Worm (Caenorhabditis elegans) whole organism, L3 larva: ENCODE results near the gene ima-3.
"Not testable (repeated sequence)": the region's sequence is repeated elsewhere in the genome, so short reads cannot be mapped to it uniquely, and the experiment has no call there.

Source experiments
- R02D3.7 ChIP-seq: fragments of 150-350 bp; optimal IDR thresholded peaks from 2 replicates; lab custom pipeline; 2014; ENCODE audit warnings: missing biosample characterization, missing genetic modification characterization
- ZK546.5 ChIP-seq: sonication (generic microtip); optimal IDR thresholded peaks from 2 replicates; lab custom pipeline; 2017; ENCODE audit warnings: missing biosample characterization, missing genetic modification characterization
- ama-1 ChIP-seq: fragments of 150-350 bp; optimal IDR thresholded peaks from 2 replicates; lab custom pipeline; 2018
- ceh-16 ChIP-seq: sonication (generic microtip); optimal IDR thresholded peaks from 2 replicates; lab custom pipeline; 2017; ENCODE audit warnings: missing biosample characterization, missing genetic modification characterization
- ceh-28 ChIP-seq: fragments of 150-350 bp; optimal IDR thresholded peaks from 2 replicates; lab custom pipeline; 2014; ENCODE audit warnings: missing biosample characterization, missing genetic modification reagents, missing genetic modification characterization
- ceh-82 ChIP-seq: fragments of 150-350 bp; optimal IDR thresholded peaks from 2 replicates; lab custom pipeline; 2014; ENCODE audit warnings: missing biosample characterization, missing genetic modification characterization
- daf-12 ChIP-seq: fragments of 150-350 bp; optimal IDR thresholded peaks from 2 replicates; lab custom pipeline; 2014; ENCODE audit warnings: missing biosample characterization, missing genetic modification reagents, missing genetic modification characterization
- elt-1 ChIP-seq: fragments of 150-350 bp; optimal IDR thresholded peaks from 2 replicates; lab custom pipeline; 2014; ENCODE audit warnings: missing biosample characterization, missing genetic modification characterization
- eor-1 ChIP-seq, 2 experiments: fragments of 150-350 bp; optimal IDR thresholded peaks; 2 replicates each; lab custom pipeline; 2014 to 2018; ENCODE audit warnings: missing biosample characterization in 2 of 2, missing genetic modification characterization in 2 of 2
- fkh-2 ChIP-seq: fragments of 150-350 bp; optimal IDR thresholded peaks from 2 replicates; lab custom pipeline; 2014; ENCODE audit warnings: missing biosample characterization, missing genetic modification reagents, missing genetic modification characterization
- fos-1 ChIP-seq: fragments of 150-350 bp; optimal IDR thresholded peaks from 2 replicates; lab custom pipeline; 2014; ENCODE audit warnings: missing biosample characterization, missing genetic modification characterization
- hmg-11 ChIP-seq: sonication (generic microtip); optimal IDR thresholded peaks from 2 replicates; lab custom pipeline; 2016; ENCODE audit warnings: missing genetic modification characterization, missing compliant biosample characterization
- lin-15B ChIP-seq: fragments of 150-350 bp; optimal IDR thresholded peaks from 2 replicates; lab custom pipeline; 2014; ENCODE audit warnings: missing biosample characterization, missing genetic modification characterization
- lin-39 ChIP-seq: fragments of 150-350 bp; optimal IDR thresholded peaks from 2 replicates; lab custom pipeline; 2018; ENCODE audit warnings: missing biosample characterization, missing genetic modification reagents, missing genetic modification characterization
- lsy-12 ChIP-seq: sonication (generic microtip); optimal IDR thresholded peaks from 2 replicates; lab custom pipeline; 2016; ENCODE audit warnings: mild to moderate bottlenecking, missing genetic modification characterization, missing compliant biosample characterization
- mdl-1 ChIP-seq: fragments of 150-350 bp; optimal IDR thresholded peaks from 2 replicates; lab custom pipeline; 2014; ENCODE audit warnings: missing biosample characterization, missing genetic modification characterization
- nfya-1 ChIP-seq: sonication (generic microtip); optimal IDR thresholded peaks from 2 replicates; lab custom pipeline; 2017; ENCODE audit warnings: missing genetic modification characterization, mild to moderate bottlenecking, missing compliant biosample characterization, antibody characterized with exemption, moderate library complexity; ENCODE audit not compliant: insufficient read depth
- nhr-11 ChIP-seq: fragments of 150-350 bp; optimal IDR thresholded peaks from 2 replicates; lab custom pipeline; 2014; ENCODE audit warnings: missing biosample characterization, missing genetic modification characterization
- nhr-12 ChIP-seq: fragments of 150-350 bp; optimal IDR thresholded peaks from 2 replicates; lab custom pipeline; 2014; ENCODE audit warnings: missing biosample characterization, missing genetic modification characterization
- nhr-23 ChIP-seq: fragments of 150-350 bp; optimal IDR thresholded peaks from 2 replicates; lab custom pipeline; 2014; ENCODE audit warnings: missing biosample characterization, missing genetic modification reagents, missing genetic modification characterization
- nhr-237 ChIP-seq: fragments of 150-350 bp; optimal IDR thresholded peaks from 2 replicates; lab custom pipeline; 2014; ENCODE audit warnings: missing biosample characterization, missing genetic modification characterization
- nhr-25 ChIP-seq: sonication (generic microtip); optimal IDR thresholded peaks from 2 replicates; lab custom pipeline; 2017; ENCODE audit warnings: missing biosample characterization, missing genetic modification characterization
- nhr-28 ChIP-seq: fragments of 150-350 bp; optimal IDR thresholded peaks from 2 replicates; lab custom pipeline; 2014; ENCODE audit warnings: missing biosample characterization, missing genetic modification characterization
- nhr-43 ChIP-seq: sonication (generic microtip); optimal IDR thresholded peaks from 2 replicates; lab custom pipeline; 2016; ENCODE audit warnings: mild to moderate bottlenecking, missing genetic modification characterization, missing compliant biosample characterization; ENCODE audit not compliant: poor library complexity, severe bottlenecking
- nhr-76 ChIP-seq: fragments of 150-350 bp; sonication (generic microtip); optimal IDR thresholded peaks from 5 replicates; lab custom pipeline; 2014; ENCODE audit warnings: missing biosample characterization, missing genetic modification characterization
- pha-4 ChIP-seq: fragments of 150-350 bp; optimal IDR thresholded peaks from 2 replicates; lab custom pipeline; 2014; ENCODE audit warnings: missing biosample characterization, missing genetic modification reagents, missing genetic modification characterization
- tbx-2 ChIP-seq: sonication (generic microtip); optimal IDR thresholded peaks from 2 replicates; lab custom pipeline; 2016; ENCODE audit warnings: mild to moderate bottlenecking, missing genetic modification characterization, missing compliant biosample characterization
- unc-39 ChIP-seq: sonication (generic microtip); optimal IDR thresholded peaks from 4 replicates; lab custom pipeline; 2017; ENCODE audit warnings: missing biosample characterization, missing genetic modification characterization
- unc-62 ChIP-seq: fragments of 150-350 bp; sonication (generic microtip); optimal IDR thresholded peaks from 4 replicates; lab custom pipeline; 2014; ENCODE audit warnings: missing biosample characterization, missing genetic modification reagents, missing genetic modification characterization
- zag-1 ChIP-seq: fragments of 150-350 bp; optimal IDR thresholded peaks from 2 replicates; lab custom pipeline; 2014; ENCODE audit warnings: missing biosample characterization, missing genetic modification characterization
- ztf-11 ChIP-seq: fragments of 150-350 bp; optimal IDR thresholded peaks from 2 replicates; lab custom pipeline; 2014; ENCODE audit warnings: missing biosample characterization, missing genetic modification characterization
- ztf-4 ChIP-seq: fragments of 150-350 bp; optimal IDR thresholded peaks from 2 replicates; lab custom pipeline; 2014; ENCODE audit warnings: missing biosample characterization, missing genetic modification characterization

ima-3 gene

ce11 chrIV:7573944-7574343 is 12.5 kb upstream of the ima-3 start (continued):
- TF ChIP-seq unc-62 (GFP tag; lab: Kevin White, UChicago) (no peak), nhr-28 (tag; lab: Kevin White, UChicago) (no peak)

ce11 chrIV:7568593-7568992 is 7.1 kb upstream of the ima-3 start, which contains the start of gene clec-180:
TSS of gene clec-180 (plus strand) at chrIV:7568893.
- TF ChIP-seq mdl-1 (tag; lab: Kevin White, UChicago): no peak
- no peak for TF ChIP-seq ceh-82 (tag; lab: Kevin White, UChicago)
- TF ChIP-seq nfya-1 (tag; lab: Kevin White, UChicago): no peak
- no peak for TF ChIP-seq nhr-11
- TF ChIP-seq nhr-28 (tag; lab: Kevin White, UChicago): no peak
- no peak for TF ChIP-seq eor-1 (tag; optimal IDR thresholded peaks at IDR 0.05; lab: Kevin White, UChicago)
- no peak for TF ChIP-seq elt-1 (tag; lab: Kevin White, UChicago)
- no peak for TF ChIP-seq ztf-11 (tag; lab: Kevin White, UChicago)
- no peak for TF ChIP-seq lsy-12
- no peak for TF ChIP-seq nhr-25 (tag; lab: Kevin White, UChicago)
- TF ChIP-seq ama-1 (lab: Kevin White, UChicago): no peak
- TF ChIP-seq R02D3.7 (tag; lab: Kevin White, UChicago): no peak
- no peak for TF ChIP-seq ztf-4
- TF ChIP-seq unc-39 (tag; lab: Kevin White, UChicago): no peak
- TF ChIP-seq nhr-76: no peak
- TF ChIP-seq nhr-12 (tag; lab: Kevin White, UChicago): no peak

ce11 chrIV:7567557-7568010 is 6.1 kb upstream of the ima-3 start, which contains the start of gene F32E10.8:
TSS of gene F32E10.8 (plus strand) at chrIV:7567607.
- no peak for TF ChIP-seq nhr-25 (tag; lab: Kevin White, UChicago)
- no peak for TF ChIP-seq elt-1 (tag; lab: Kevin White, UChicago)
- no peak for TF ChIP-seq lin-39
- TF ChIP-seq nhr-23: no peak
- TF ChIP-seq nhr-43: no peak
- no peak for TF ChIP-seq lin-15B (tag; lab: Kevin White, UChicago)
- TF ChIP-seq nhr-12 (tag; lab: Kevin White, UChicago): no peak
- TF ChIP-seq ZK546.5 (tag; lab: Kevin White, UChicago): no peak
- no peak for TF ChIP-seq fkh-2 (tag; lab: Kevin White, UChicago)
- no peak for TF ChIP-seq unc-62 (GFP tag; lab: Kevin White, UChicago)
- TF ChIP-seq tbx-2 (tag; lab: Kevin White, UChicago): no peak
- TF ChIP-seq nhr-11: no peak
- no peak for TF ChIP-seq R02D3.7 (tag; lab: Kevin White, UChicago)
- no peak for TF ChIP-seq daf-12 (tag; lab: Kevin White, UChicago)
- TF ChIP-seq eor-1 (tag; optimal IDR thresholded peaks at IDR 0.05; lab: Kevin White, UChicago): no peak

ce11 chrIV:7563850-7564249 is 2.4 kb upstream of the ima-3 start, which contains the start of gene F32E10.9:
TSS of gene F32E10.9 (minus strand) at chrIV:7563950.
- TF ChIP-seq fos-1, ceh-16, nhr-237 (tag; lab: Kevin White, UChicago): not testable (repeated sequence)
- TF ChIP-seq, all 47 proteins: peak for 0; not testable (repeated sequence) for 47

- TF ChIP-seq ceh-16 (tag; lab: Kevin White, UChicago) (no peak), pha-4 (no peak), ZK546.5 (tag; lab: Kevin White, UChicago) (no peak), nhr-23 (no peak), nhr-11 (no peak), elt-1 (tag; lab: Kevin White, UChicago) (no peak), nhr-43 (no peak), fos-1 (tag; lab: Kevin White, UChicago) (no peak), zag-1 (no peak), hmg-11 (tag; lab: Kevin White, UChicago) (no peak), mdl-1 (tag; lab: Kevin White, UChicago) (no peak), nhr-12 (tag; lab: Kevin White, UChicago) (no peak), unc-62 (GFP tag; lab: Kevin White, UChicago) (no peak), ceh-28 (tag; lab: Kevin White, UChicago) (no peak)
Measured at ce11 chrIV:7559237-7559636, 2.2 kb downstream of the ima-3 start.
